Worm (Caenorhabditis elegans) whole organism, L4 larva: Measurements from ENCODE around the gene apc-11.

Source experiments
- F26F4.8 ChIP-seq: fragments of 200-800 bp; sonication (Bioruptor generic); conservative IDR thresholded peaks from 2 replicates; pipeline ENCODE4 v1.3.6; 2022; ENCODE audit warnings: missing genetic modification characterization, missing compliant biosample characterization
- F37D6.2 ChIP-seq: sonication (generic microtip); optimal IDR thresholded peaks from 2 replicates; lab custom pipeline; 2016; ENCODE audit warnings: mild to moderate bottlenecking, missing genetic modification characterization, missing compliant biosample characterization
- F49E8.2 ChIP-seq: sonication (generic microtip); optimal IDR thresholded peaks from 2 replicates; lab custom pipeline; 2016; ENCODE audit warnings: missing compliant biosample characterization, mild to moderate bottlenecking, missing genetic modification characterization, borderline replicate concordance
- T26A8.4 ChIP-seq: fragments of 200-800 bp; sonication (Bioruptor generic); IDR thresholded peaks from 2 replicates; pipeline ENCODE4 v1.3.6; 2022; ENCODE audit warnings: missing genetic modification characterization, missing compliant biosample characterization
- Y105C5A.15 ChIP-seq: fragments of 200-800 bp; sonication (Bioruptor generic); IDR thresholded peaks from 2 replicates; pipeline ENCODE4 v1.3.6; 2022; ENCODE audit warnings: missing genetic modification characterization, missing compliant biosample characterization
- Y48G9A.11 ChIP-seq: fragments of 200-800 bp; sonication (Bioruptor generic); IDR thresholded peaks from 2 replicates; pipeline ENCODE4 v1.3.6; 2022; ENCODE audit warnings: missing genetic modification reagents, missing genetic modification characterization, missing compliant biosample characterization
- Y75B8A.6 ChIP-seq: fragments of 200-800 bp; sonication (Bioruptor generic); IDR thresholded peaks from 2 replicates; pipeline ENCODE4 v1.3.6; 2022; ENCODE audit warnings: missing genetic modification reagents, missing genetic modification characterization, missing compliant biosample characterization
- aha-1 ChIP-seq: fragments of 150-350 bp; peaks from one replicate; lab custom pipeline; 2014; ENCODE audit warnings: missing biosample characterization, missing genetic modification characterization
- ama-1 ChIP-seq: fragments of 150-350 bp; optimal IDR thresholded peaks from 2 replicates; lab custom pipeline; 2014; ENCODE audit warnings: inconsistent platforms, mixed read lengths
- ceh-32 ChIP-seq: sonication (generic microtip); optimal IDR thresholded peaks from 2 replicates; lab custom pipeline; 2016; ENCODE audit warnings: mild to moderate bottlenecking, missing genetic modification characterization, missing compliant biosample characterization; ENCODE audit not compliant: poor library complexity
- ceh-44 ChIP-seq: fragments of 200-800 bp; sonication (Bioruptor generic); IDR thresholded peaks from 2 replicates; pipeline ENCODE4 v1.3.6; 2022; ENCODE audit warnings: missing genetic modification reagents, missing genetic modification characterization, missing compliant biosample characterization
- ces-1 ChIP-seq: fragments of 150-350 bp; sonication (generic microtip); optimal IDR thresholded peaks from 4 replicates; lab custom pipeline; 2014; ENCODE audit warnings: missing biosample characterization, missing genetic modification reagents, missing genetic modification characterization
- daf-16 ChIP-seq, 3 experiments: sonication (generic microtip); optimal IDR thresholded peaks; 2 replicates each; lab custom pipeline; 2016 to 2017; ENCODE audit warnings: missing genetic modification characterization in 3 of 3, missing genetic modification reagents in 3 of 3, mild to moderate bottlenecking in 2 of 3, missing compliant biosample characterization in 2 of 3, missing biosample characterization in 1 of 3, moderate library complexity in 1 of 3
- daf-19 ChIP-seq: fragments of 200-800 bp; sonication (Bioruptor generic); conservative IDR thresholded peaks from 2 replicates; pipeline ENCODE4 v1.3.6; 2022; ENCODE audit warnings: missing genetic modification characterization, missing compliant biosample characterization
- dmd-8 ChIP-seq: fragments of 200-800 bp; sonication (Bioruptor generic); IDR thresholded peaks from 2 replicates; pipeline ENCODE4 v1.3.6; 2022; ENCODE audit warnings: missing genetic modification characterization, missing compliant biosample characterization
- dpl-1 ChIP-seq: fragments of 150-350 bp; optimal IDR thresholded peaks from 2 replicates; lab custom pipeline; 2014; ENCODE audit warnings: missing biosample characterization, missing genetic modification reagents, missing genetic modification characterization
- hmg-1.1 ChIP-seq: fragments of 200-800 bp; sonication (Bioruptor generic); IDR thresholded peaks from 2 replicates; pipeline ENCODE4 v1.3.6; 2022; ENCODE audit warnings: missing genetic modification reagents, missing genetic modification characterization, missing compliant biosample characterization
- lin-38 ChIP-seq: fragments of 200-800 bp; sonication (Bioruptor generic); IDR thresholded peaks from 2 replicates; pipeline ENCODE4 v1.3.6; 2022; ENCODE audit warnings: missing genetic modification reagents, missing genetic modification characterization, missing compliant biosample characterization
- madf-5 ChIP-seq, 2 experiments: fragments of 200-800 bp; sonication (Bioruptor generic); IDR thresholded peaks; 2 replicates each; pipeline ENCODE4 v1.3.6; 2022; ENCODE audit warnings: missing compliant biosample characterization in 2 of 2, missing genetic modification characterization in 2 of 2
- mdl-1 ChIP-seq, 2 experiments: fragments of 150-350 bp in 1 of 2; sonication (generic microtip) in 1 of 2; optimal IDR thresholded peaks; 2 replicates each; lab custom pipeline; 2014 to 2017; ENCODE audit warnings: missing biosample characterization in 2 of 2, missing genetic modification characterization in 2 of 2
- mes-2 ChIP-seq: sonication (generic microtip); optimal IDR thresholded peaks from 2 replicates; lab custom pipeline; 2016; ENCODE audit warnings: missing genotype, mild to moderate bottlenecking, missing genetic modification characterization, missing compliant biosample characterization; ENCODE audit not compliant: poor library complexity, severe bottlenecking
- nhr-11 ChIP-seq: fragments of 150-350 bp; optimal IDR thresholded peaks from 2 replicates; lab custom pipeline; 2014; ENCODE audit warnings: missing biosample characterization, missing genetic modification characterization
- nhr-25 ChIP-seq: sonication (generic microtip); optimal IDR thresholded peaks from 2 replicates; lab custom pipeline; 2017; ENCODE audit warnings: missing genetic modification characterization, mild to moderate bottlenecking, missing compliant biosample characterization, antibody characterized with exemption, moderate library complexity, borderline replicate concordance; ENCODE audit not compliant: insufficient read depth
- nhr-28 ChIP-seq: fragments of 150-350 bp; optimal IDR thresholded peaks from 2 replicates; lab custom pipeline; 2014; ENCODE audit warnings: missing biosample characterization, missing genetic modification characterization
- nhr-48 ChIP-seq: sonication (generic microtip); optimal IDR thresholded peaks from 2 replicates; lab custom pipeline; 2016; ENCODE audit warnings: mild to moderate bottlenecking, missing genetic modification characterization, missing compliant biosample characterization
- saeg-2 ChIP-seq: fragments of 200-800 bp; sonication (Bioruptor generic); IDR thresholded peaks from 2 replicates; pipeline ENCODE4 v1.3.6; 2022; ENCODE audit warnings: missing genetic modification reagents, missing genetic modification characterization, missing compliant biosample characterization
- snpc-4 ChIP-seq: fragments of 150-350 bp; optimal IDR thresholded peaks from 2 replicates; lab custom pipeline; 2014; ENCODE audit warnings: missing biosample characterization, missing genetic modification characterization
- spr-3 ChIP-seq: fragments of 200-800 bp; sonication (Bioruptor generic); optimal IDR thresholded peaks from 2 replicates; lab custom pipeline; 2018; ENCODE audit warnings: mild to moderate bottlenecking, missing genetic modification characterization, missing compliant biosample characterization
- tag-97 ChIP-seq: fragments of 200-800 bp; sonication (Bioruptor generic); IDR thresholded peaks from 2 replicates; pipeline ENCODE4 v1.3.6; 2022; ENCODE audit warnings: missing genetic modification characterization, missing compliant biosample characterization
- tra-1 ChIP-seq: fragments of 200-800 bp; sonication (Bioruptor generic); IDR thresholded peaks from 2 replicates; pipeline ENCODE4 v1.3.6; 2022; ENCODE audit warnings: missing genetic modification reagents, missing genetic modification characterization, missing compliant biosample characterization
- unc-130 ChIP-seq: sonication (generic microtip); optimal IDR thresholded peaks from 2 replicates; lab custom pipeline; 2016; ENCODE audit warnings: missing genetic modification reagents, missing genetic modification characterization, missing compliant biosample characterization
- unc-62 ChIP-seq, 3 experiments: fragments of 150-350 bp in 1 of 3; sonication (generic microtip); optimal IDR thresholded peaks in 2 of 3; peaks in 1 of 3; 1 replicate in 1 of 3; 2 replicates in 2 of 3; lab custom pipeline; 2014 to 2017; ENCODE audit warnings: missing biosample characterization in 3 of 3, missing genetic modification characterization in 3 of 3, missing genetic modification reagents in 3 of 3, missing genotype in 1 of 3
- vab-7 ChIP-seq: fragments of 200-800 bp; sonication (Bioruptor generic); IDR thresholded peaks from 2 replicates; pipeline ENCODE4 v1.3.6; 2022; ENCODE audit warnings: missing genetic modification reagents, missing genetic modification characterization, missing compliant biosample characterization
- zfp-3 ChIP-seq: fragments of 200-800 bp; sonication (Bioruptor generic); conservative IDR thresholded peaks from 2 replicates; pipeline ENCODE4 v1.3.6; 2022; ENCODE audit warnings: missing genetic modification reagents, missing genetic modification characterization, missing compliant biosample characterization
- zip-2 ChIP-seq: fragments of 150-350 bp; optimal IDR thresholded peaks from 2 replicates; lab custom pipeline; 2014; ENCODE audit warnings: missing biosample characterization, missing genetic modification characterization

The apc-11 gene

ce11 chrIII:4595771-4596227, 1.6 kb upstream of the apc-11 start, which contains the start of gene asb-1:
Gene asb-1 (minus strand): TSS chrIII:4595821.
- TF ChIP-seq daf-19 (GFP tag; lab: Robert Waterston, UW) (no peak), daf-16 (GFP tag; optimal IDR thresholded peaks at IDR 0.05; lab: Kevin White, UChicago) (no peak), daf-16 (tag; optimal IDR thresholded peaks at IDR 0.05; lab: Kevin White, UChicago) (no peak), snpc-4 (tag; lab: Kevin White, UChicago) (no peak), Y48G9A.11 (GFP tag; lab: Robert Waterston, UW) (0 out of 2 replicates have a peak, but pooled peaks have one; percentile 51), lin-38 (GFP tag; lab: Robert Waterston, UW) (peak; percentile 33; the same call in 1 of the 2 replicates), nhr-48 (no peak), mes-2 (tag; lab: Kevin White, UChicago) (peak; percentile 28), spr-3 (GFP tag; lab: Kevin White, UChicago) (no peak), dmd-8 (no peak), tag-97 (GFP tag; lab: Robert Waterston, UW) (no peak), ceh-44 (GFP tag; lab: Robert Waterston, UW) (no peak), F49E8.2 (peak; percentile 6)

- TF ChIP-seq T26A8.4 (GFP tag; lab: Robert Waterston, UW), result no peak
- TF ChIP-seq madf-5 (GFP tag; IDR thresholded peaks at IDR 0.05; lab: Robert Waterston, UW), result no peak
- TF ChIP-seq F37D6.2 (tag; lab: Kevin White, UChicago), result no peak
- no peak for TF ChIP-seq unc-130 (GFP tag; lab: Kevin White, UChicago)
- TF ChIP-seq unc-62 (GFP tag; optimal IDR thresholded peaks at IDR 0.05 in 1 of 2; lab: Kevin White, UChicago), result peak in 1 of 2 experiments; percentile 95
- TF ChIP-seq unc-62 (tag; optimal IDR thresholded peaks at IDR 0.05; lab: Kevin White, UChicago), result no peak
- TF ChIP-seq mdl-1 (tag; optimal IDR thresholded peaks at IDR 0.05; lab: Kevin White, UChicago), result no peak
- 0 out of 2 replicates have a peak, but pooled peaks have one; percentile 14 for TF ChIP-seq hmg-1.1 (GFP tag; lab: Robert Waterston, UW)
- no peak for TF ChIP-seq lin-38 (GFP tag; lab: Robert Waterston, UW)
- no peak for TF ChIP-seq Y75B8A.6 (GFP tag; lab: Robert Waterston, UW)
- TF ChIP-seq, all 104 proteins: peak for 2
Measured at ce11 chrIII:4594762-4595523, 719 bp upstream of the apc-11 start.

ce11 chrIII:4593098-4593697, 1.0 kb downstream of the apc-11 start, which contains the start of gene erh-2:
Gene erh-2 (plus strand): TSS chrIII:4593231.
- TF ChIP-seq aha-1 (tag; lab: Kevin White, UChicago), result no peak
- TF ChIP-seq zfp-3 (GFP tag; lab: Robert Waterston, UW), result no peak
- no peak for TF ChIP-seq ces-1
- no peak for TF ChIP-seq F26F4.8
- no peak for TF ChIP-seq nhr-28 (tag; lab: Kevin White, UChicago)
- TF ChIP-seq vab-7, result no peak
- TF ChIP-seq ceh-32 (tag; lab: Kevin White, UChicago), result no peak
- no peak for TF ChIP-seq saeg-2 (GFP tag; lab: Robert Waterston, UW)
- TF ChIP-seq spr-3 (GFP tag; lab: Kevin White, UChicago), result no peak
- peak in 1 of 2 experiments; percentile 74 for TF ChIP-seq unc-62 (GFP tag; optimal IDR thresholded peaks at IDR 0.05 in 1 of 2; lab: Kevin White, UChicago)
- no peak for TF ChIP-seq unc-62 (tag; optimal IDR thresholded peaks at IDR 0.05; lab: Kevin White, UChicago)
- TF ChIP-seq tra-1 (GFP tag; lab: Robert Waterston, UW), result no peak
- TF ChIP-seq zip-2 (tag; lab: Kevin White, UChicago), result no peak
- no peak for TF ChIP-seq nhr-25 (tag; lab: Kevin White, UChicago)
- no peak for TF ChIP-seq dpl-1 (GFP tag; lab: Kevin White, UChicago)
- 0 out of 2 replicates have a peak, but pooled peaks have one; percentile 29 for TF ChIP-seq Y105C5A.15 (GFP tag; lab: Robert Waterston, UW)
- TF ChIP-seq nhr-11, result no peak
- no peak for TF ChIP-seq ama-1
